Fruit fly (Drosophila melanogaster) whole organism, adult: ENCODE measurements around the gene stas.

Source experiments
- CG12768 ChIP-seq: fragments of 200-800 bp; sonication (Bioruptor generic); optimal IDR thresholded peaks from 2 replicates; lab custom pipeline; 2017; ENCODE audit warnings: missing biosample characterization, missing genetic modification characterization, mild to moderate bottlenecking, moderate library complexity, missing genetic modification reagents
- CG1620 ChIP-seq: fragments of 200-800 bp; sonication (Bioruptor generic); optimal IDR thresholded peaks from 2 replicates; lab custom pipeline; 2016; ENCODE audit warnings: missing biosample characterization, missing genetic modification characterization
- Hr96 ChIP-seq: fragments of 200-800 bp; sonication (Bioruptor generic); optimal IDR thresholded peaks from 2 replicates; lab custom pipeline; 2016; ENCODE audit warnings: missing biosample characterization, missing genetic modification characterization
- Mnt ChIP-seq: fragments of 200-800 bp; sonication (Bioruptor generic); optimal IDR thresholded peaks from 2 replicates; lab custom pipeline; 2016; ENCODE audit warnings: missing biosample characterization, mild to moderate bottlenecking, missing genetic modification characterization
- cic ChIP-seq: fragments of 200-800 bp; sonication (Bioruptor generic); optimal IDR thresholded peaks from 2 replicates; lab custom pipeline; 2017; ENCODE audit warnings: missing biosample characterization, mild to moderate bottlenecking, missing genetic modification characterization, moderate library complexity
- kay ChIP-seq: fragments of 200-800 bp; sonication (Bioruptor generic); peaks from one replicate; lab custom pipeline; 2016; ENCODE audit warnings: missing biosample characterization, missing genetic modification characterization, borderline replicate concordance
- pad ChIP-seq: fragments of 200-800 bp; sonication (Bioruptor generic); optimal IDR thresholded peaks from 3 replicates; lab custom pipeline; 2017; ENCODE audit warnings: missing biosample characterization, missing genetic modification characterization, mild to moderate bottlenecking, moderate library complexity, missing genetic modification reagents
- tj ChIP-seq: fragments of 200-800 bp; sonication (Bioruptor generic); optimal IDR thresholded peaks from 3 replicates; lab custom pipeline; 2017; ENCODE audit warnings: missing biosample characterization, mild to moderate bottlenecking, missing genetic modification characterization, moderate library complexity

dm6 chrX:17575846-17576245, 51.8 kb downstream of the stas start:
- TF ChIP-seq pad (no peak), Hr96 (GFP tag; lab: Kevin White, UChicago) (no peak), tj (GFP tag; lab: Kevin White, UChicago) (no peak), Mnt (GFP tag; lab: Kevin White, UChicago) (no peak), CG1620 (GFP tag; lab: Kevin White, UChicago) (no peak), CG12768 (GFP tag; lab: Kevin White, UChicago) (no peak), kay (GFP tag; lab: Kevin White, UChicago) (no peak), cic (GFP tag; lab: Kevin White, UChicago) (no peak)
